Worm (Caenorhabditis elegans) whole organism, L3 larva: ENCODE results near the gene dgk-1.

ENCODE experiments used
- ZK546.5 ChIP-seq: sonication (generic microtip); optimal IDR thresholded peaks from 2 replicates; lab custom pipeline; 2017; ENCODE audit warnings: missing biosample characterization, missing genetic modification characterization
- ama-1 ChIP-seq: fragments of 150-350 bp; optimal IDR thresholded peaks from 2 replicates; lab custom pipeline; 2018
- ceh-16 ChIP-seq: sonication (generic microtip); optimal IDR thresholded peaks from 2 replicates; lab custom pipeline; 2017; ENCODE audit warnings: missing biosample characterization, missing genetic modification characterization
- daf-12 ChIP-seq: fragments of 150-350 bp; optimal IDR thresholded peaks from 2 replicates; lab custom pipeline; 2014; ENCODE audit warnings: missing biosample characterization, missing genetic modification reagents, missing genetic modification characterization
- egl-27 ChIP-seq: sonication (generic microtip); optimal IDR thresholded peaks from 4 replicates; lab custom pipeline; 2017; ENCODE audit warnings: missing biosample characterization, missing genetic modification reagents, missing genetic modification characterization
- elt-1 ChIP-seq: fragments of 150-350 bp; optimal IDR thresholded peaks from 2 replicates; lab custom pipeline; 2014; ENCODE audit warnings: missing biosample characterization, missing genetic modification characterization
- elt-2 ChIP-seq: sonication (generic microtip); optimal IDR thresholded peaks from 2 replicates; lab custom pipeline; 2016; ENCODE audit warnings: missing genetic modification reagents, mild to moderate bottlenecking, missing genetic modification characterization, missing compliant biosample characterization
- eor-1 ChIP-seq, 2 experiments: fragments of 150-350 bp; optimal IDR thresholded peaks; 2 replicates each; lab custom pipeline; 2014 to 2018; ENCODE audit warnings: missing biosample characterization in 2 of 2, missing genetic modification characterization in 2 of 2
- fos-1 ChIP-seq: fragments of 150-350 bp; optimal IDR thresholded peaks from 2 replicates; lab custom pipeline; 2014; ENCODE audit warnings: missing biosample characterization, missing genetic modification characterization
- hmg-11 ChIP-seq: sonication (generic microtip); optimal IDR thresholded peaks from 2 replicates; lab custom pipeline; 2016; ENCODE audit warnings: missing genetic modification characterization, missing compliant biosample characterization
- lin-15B ChIP-seq: fragments of 150-350 bp; optimal IDR thresholded peaks from 2 replicates; lab custom pipeline; 2014; ENCODE audit warnings: missing biosample characterization, missing genetic modification characterization
- mdl-1 ChIP-seq: fragments of 150-350 bp; optimal IDR thresholded peaks from 2 replicates; lab custom pipeline; 2014; ENCODE audit warnings: missing biosample characterization, missing genetic modification characterization
- mml-1 ChIP-seq: fragments of 150-350 bp; sonication (generic microtip); optimal IDR thresholded peaks from 3 replicates; lab custom pipeline; 2014; ENCODE audit warnings: missing biosample characterization, missing genetic modification characterization
- nfya-1 ChIP-seq: sonication (generic microtip); optimal IDR thresholded peaks from 2 replicates; lab custom pipeline; 2017; ENCODE audit warnings: missing genetic modification characterization, mild to moderate bottlenecking, missing compliant biosample characterization, antibody characterized with exemption, moderate library complexity; ENCODE audit not compliant: insufficient read depth
- nhr-12 ChIP-seq: fragments of 150-350 bp; optimal IDR thresholded peaks from 2 replicates; lab custom pipeline; 2014; ENCODE audit warnings: missing biosample characterization, missing genetic modification characterization
- nhr-23 ChIP-seq: fragments of 150-350 bp; optimal IDR thresholded peaks from 2 replicates; lab custom pipeline; 2014; ENCODE audit warnings: missing biosample characterization, missing genetic modification reagents, missing genetic modification characterization
- nhr-25 ChIP-seq: sonication (generic microtip); optimal IDR thresholded peaks from 2 replicates; lab custom pipeline; 2017; ENCODE audit warnings: missing biosample characterization, missing genetic modification characterization
- nhr-28 ChIP-seq: fragments of 150-350 bp; optimal IDR thresholded peaks from 2 replicates; lab custom pipeline; 2014; ENCODE audit warnings: missing biosample characterization, missing genetic modification characterization
- nhr-67 ChIP-seq: fragments of 150-350 bp; optimal IDR thresholded peaks from 2 replicates; lab custom pipeline; 2014; ENCODE audit warnings: missing biosample characterization, missing genetic modification characterization
- nhr-77 ChIP-seq: fragments of 150-350 bp; optimal IDR thresholded peaks from 2 replicates; lab custom pipeline; 2014; ENCODE audit warnings: missing biosample characterization, missing genetic modification characterization
- pha-4 ChIP-seq: fragments of 150-350 bp; optimal IDR thresholded peaks from 2 replicates; lab custom pipeline; 2014; ENCODE audit warnings: missing biosample characterization, missing genetic modification reagents, missing genetic modification characterization
- pqm-1 ChIP-seq: fragments of 150-350 bp; optimal IDR thresholded peaks from 2 replicates; lab custom pipeline; 2017; ENCODE audit warnings: missing biosample characterization, missing genetic modification characterization, inconsistent platforms
- sea-2 ChIP-seq: fragments of 150-350 bp; sonication (generic microtip); optimal IDR thresholded peaks from 4 replicates; lab custom pipeline; 2014; ENCODE audit warnings: missing biosample characterization, missing genetic modification reagents, missing genetic modification characterization
- snpc-4 ChIP-seq: fragments of 150-350 bp; optimal IDR thresholded peaks from 2 replicates; lab custom pipeline; 2014; ENCODE audit warnings: missing biosample characterization, missing genetic modification characterization
- unc-39 ChIP-seq: sonication (generic microtip); optimal IDR thresholded peaks from 4 replicates; lab custom pipeline; 2017; ENCODE audit warnings: missing biosample characterization, missing genetic modification characterization

The dgk-1 gene

ce11 chrX:945669-946068 is 45.6 kb downstream of the dgk-1 start:
- TF ChIP-seq mml-1 (tag; lab: Kevin White, UChicago) (no peak), hmg-11 (tag; lab: Kevin White, UChicago) (no peak), nfya-1 (tag; lab: Kevin White, UChicago) (peak; percentile 80), pha-4 (tag; lab: Kevin White, UChicago) (peak; percentile 31), nhr-28 (tag; lab: Kevin White, UChicago) (no peak), lin-15B (tag; lab: Kevin White, UChicago) (no peak), fos-1 (tag; lab: Kevin White, UChicago) (no peak), elt-2 (tag; lab: Kevin White, UChicago) (peak; percentile 80), nhr-25 (tag; lab: Kevin White, UChicago) (no peak), pqm-1 (tag; lab: Kevin White, UChicago) (peak; percentile 59), mdl-1 (tag; lab: Kevin White, UChicago) (no peak), ZK546.5 (no peak), sea-2 (GFP tag; lab: Kevin White, UChicago) (no peak), eor-1 (tag; optimal IDR thresholded peaks at IDR 0.05; lab: Kevin White, UChicago) (no peak), elt-1 (tag; lab: Kevin White, UChicago) (no peak), nhr-77 (tag; lab: Kevin White, UChicago) (no peak), ceh-16 (tag; lab: Kevin White, UChicago) (no peak)

- TF ChIP-seq mml-1 (tag; lab: Kevin White, UChicago) (no peak), nhr-12 (no peak), eor-1 (tag; optimal IDR thresholded peaks at IDR 0.05; lab: Kevin White, UChicago) (no peak), egl-27 (tag; lab: Kevin White, UChicago) (no peak), nhr-23 (tag; lab: Kevin White, UChicago) (no peak), daf-12 (tag; lab: Kevin White, UChicago) (no peak), unc-39 (tag; lab: Kevin White, UChicago) (no peak), elt-2 (tag; lab: Kevin White, UChicago) (peak; percentile 92), nhr-67 (no peak), ama-1 (no peak), nhr-25 (tag; lab: Kevin White, UChicago) (no peak), pha-4 (tag; lab: Kevin White, UChicago) (peak; percentile 27), elt-1 (tag; lab: Kevin White, UChicago) (no peak), sea-2 (GFP tag; lab: Kevin White, UChicago) (no peak), ceh-16 (tag; lab: Kevin White, UChicago) (no peak), hmg-11 (tag; lab: Kevin White, UChicago) (no peak)
- TF ChIP-seq, all 47 proteins: peak for 2
These were observed 52.9 kb downstream of the dgk-1 start, which contains the start of gene F53H8.3 for ce11 chrX:938269-938883. Gene F53H8.3 (plus strand): TSS chrX:938543.

- TF ChIP-seq lin-15B (tag; lab: Kevin White, UChicago) (no peak), snpc-4 (tag; lab: Kevin White, UChicago) (peak; percentile 47)
These were observed 55.2 kb downstream of the dgk-1 start for ce11 chrX:936013-936412.
